Worm (Caenorhabditis elegans) whole organism, early embryonic: ENCODE results near the gene C09F9.2.

Experiments
- B0310.2 ChIP-seq: sonication (generic microtip); optimal IDR thresholded peaks from 2 replicates; lab custom pipeline; 2016; ENCODE audit warnings: mild to moderate bottlenecking, missing genetic modification characterization, missing compliant biosample characterization
- F13C5.2 ChIP-seq: sonication (generic microtip); optimal IDR thresholded peaks from 2 replicates; lab custom pipeline; 2017; ENCODE audit warnings: mild to moderate bottlenecking, missing genetic modification characterization, inconsistent platforms, missing compliant biosample characterization
- aly-1 ChIP-seq: sonication (generic microtip); optimal IDR thresholded peaks from 2 replicates; lab custom pipeline; 2016; ENCODE audit warnings: missing genetic modification characterization, missing compliant biosample characterization
- ama-1 ChIP-seq: fragments of 150-350 bp; optimal IDR thresholded peaks from 2 replicates; lab custom pipeline; 2014
- ceh-13 ChIP-seq: fragments of 200-800 bp; sonication (Bioruptor generic); optimal IDR thresholded peaks from 2 replicates; lab custom pipeline; 2018; ENCODE audit warnings: mild to moderate bottlenecking, missing genetic modification characterization, missing compliant biosample characterization
- ceh-36 ChIP-seq: sonication (generic microtip); optimal IDR thresholded peaks from 2 replicates; lab custom pipeline; 2016; ENCODE audit warnings: missing genetic modification characterization, inconsistent platforms, missing compliant biosample characterization
- ets-7 ChIP-seq: sonication (generic microtip); optimal IDR thresholded peaks from 2 replicates; lab custom pipeline; 2016; ENCODE audit warnings: missing genotype, missing genetic modification characterization, missing compliant biosample characterization
- flt-1 ChIP-seq: fragments of 200-800 bp; sonication (Bioruptor generic); IDR thresholded peaks from 2 replicates; pipeline ENCODE4 v1.3.6; 2022; ENCODE audit warnings: missing genetic modification characterization, missing compliant biosample characterization
- hmbx-1 ChIP-seq: sonication (generic microtip); optimal IDR thresholded peaks from 2 replicates; lab custom pipeline; 2016; ENCODE audit warnings: mild to moderate bottlenecking, missing genetic modification characterization, missing compliant biosample characterization
- hmg-4 ChIP-seq: fragments of 200-800 bp; sonication (Bioruptor generic); optimal IDR thresholded peaks from 2 replicates; lab custom pipeline; 2018; ENCODE audit warnings: mild to moderate bottlenecking, missing genetic modification characterization, missing compliant biosample characterization
- hnd-1 ChIP-seq: sonication (generic microtip); optimal IDR thresholded peaks from 2 replicates; lab custom pipeline; 2016; ENCODE audit warnings: missing genetic modification characterization, missing compliant biosample characterization
- pes-1 ChIP-seq: fragments of 200-800 bp; sonication (Bioruptor generic); IDR thresholded peaks from 2 replicates; pipeline ENCODE4 v1.3.6; 2022; ENCODE audit warnings: missing genetic modification reagents, missing genetic modification characterization, missing compliant biosample characterization
- scrt-1 ChIP-seq: fragments of 200-800 bp; sonication (Bioruptor generic); IDR thresholded peaks from 2 replicates; pipeline ENCODE4 v1.3.6; 2022; ENCODE audit warnings: missing genetic modification characterization, missing compliant biosample characterization
- sea-1 ChIP-seq: fragments of 200-800 bp; sonication (Bioruptor generic); conservative IDR thresholded peaks from 2 replicates; pipeline ENCODE4 v1.3.6; 2022; ENCODE audit warnings: missing genetic modification characterization, missing compliant biosample characterization
- tbx-11 ChIP-seq: fragments of 200-800 bp; sonication (Bioruptor generic); IDR thresholded peaks from 2 replicates; pipeline ENCODE4 v1.3.6; 2022; ENCODE audit warnings: missing genetic modification characterization, missing compliant biosample characterization
- tbx-37 ChIP-seq: fragments of 200-800 bp; sonication (Bioruptor generic); conservative IDR thresholded peaks from 2 replicates; pipeline ENCODE4 v1.3.6; 2022; ENCODE audit warnings: missing genetic modification reagents, missing genetic modification characterization, missing compliant biosample characterization
- tra-4 ChIP-seq: sonication (generic microtip); optimal IDR thresholded peaks from 2 replicates; lab custom pipeline; 2017; ENCODE audit warnings: missing genetic modification characterization, missing compliant biosample characterization

Gene C09F9.2

DNA sequence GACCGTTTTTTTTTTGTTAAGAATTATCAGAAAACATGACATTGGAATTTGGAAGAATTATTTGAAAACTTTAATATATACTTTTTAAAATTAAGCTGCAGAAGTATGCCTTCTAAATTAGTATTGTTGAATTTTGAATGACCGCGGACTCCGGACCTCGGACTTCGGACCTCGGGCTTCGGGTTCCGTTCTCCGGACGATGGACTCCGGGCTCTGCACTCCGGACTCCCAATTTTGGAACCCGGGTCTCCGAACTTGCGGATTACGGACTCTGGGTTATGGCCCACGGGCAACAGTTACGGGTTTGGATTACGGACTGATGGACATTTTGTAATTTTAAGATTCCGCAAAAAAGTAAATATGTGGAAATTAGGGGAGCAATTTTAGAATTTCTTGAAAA is 21.7 kb upstream of the C09F9.2 start:
- TF ChIP-seq B0310.2 (tag; lab: Kevin White, UChicago) (no peak), F13C5.2 (tag; lab: Kevin White, UChicago) (no peak), pes-1 (GFP tag; lab: Robert Waterston, UW) (no peak), aly-1 (tag; lab: Kevin White, UChicago) (no peak), tbx-11 (no peak), tra-4 (no peak), ceh-36 (tag; lab: Kevin White, UChicago) (no peak), flt-1 (GFP tag; lab: Robert Waterston, UW) (no peak), tbx-37 (no peak), ceh-13 (GFP tag; lab: Kevin White, UChicago) (no peak), hnd-1 (tag; lab: Kevin White, UChicago) (no peak), hmg-4 (no peak), hmbx-1 (tag; lab: Kevin White, UChicago) (no peak), ama-1 (lab: Kevin White, UChicago) (no peak), sea-1 (GFP tag; lab: Robert Waterston, UW) (no peak), ets-7 (tag; lab: Kevin White, UChicago) (no peak), scrt-1 (GFP tag; lab: Robert Waterston, UW) (no peak)

DNA sequence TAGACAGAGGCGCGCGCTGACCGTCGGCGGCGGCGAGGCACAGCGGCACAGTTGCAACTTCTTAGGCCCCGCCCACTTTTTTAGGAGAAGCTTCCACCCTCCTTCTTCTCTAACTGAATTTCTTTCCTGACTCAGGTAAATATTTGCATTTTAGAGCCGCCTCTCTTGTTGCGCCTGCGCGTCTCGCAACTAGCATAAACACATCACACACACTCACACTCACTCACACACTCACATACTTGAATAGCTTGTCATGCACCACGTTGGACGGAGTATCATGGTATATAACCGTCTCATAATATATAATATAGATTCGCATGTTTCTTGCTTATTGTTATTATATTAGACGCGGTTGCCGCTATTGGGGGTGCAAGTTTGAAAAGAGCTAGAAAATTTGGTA is 20.9 kb upstream of the C09F9.2 start, which contains the start of gene unc-52:
Gene unc-52 (minus strand): TSS at position 80 of the 400 bp plus-strand sequence.
- no peak for TF ChIP-seq scrt-1 (GFP tag; lab: Robert Waterston, UW)
- TF ChIP-seq hmg-4 = no peak
- no peak for TF ChIP-seq sea-1 (GFP tag; lab: Robert Waterston, UW)

DNA sequence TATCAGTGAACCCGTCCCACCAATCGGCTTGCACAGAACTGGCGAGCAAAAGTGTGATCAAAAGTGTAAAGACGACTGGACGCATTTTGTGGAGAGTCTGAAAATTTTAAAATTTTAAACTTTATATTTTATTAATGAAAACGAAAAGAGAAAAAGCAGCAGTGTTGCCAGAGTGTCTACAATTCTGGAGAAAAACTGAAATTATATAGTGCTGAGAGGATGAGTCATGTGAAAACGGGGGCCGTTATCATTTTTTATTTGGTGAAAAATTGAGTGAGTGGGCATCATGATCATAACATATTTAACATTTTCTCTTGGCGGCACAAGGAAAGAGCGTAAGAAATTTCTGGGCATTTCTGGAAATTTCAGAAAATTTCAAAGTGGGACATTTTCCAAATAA is 10.1 kb upstream of the C09F9.2 start, which contains the start of gene K02B7.3:
Gene K02B7.3 (minus strand): TSS at position 101 of the 400 bp plus-strand sequence.
- TF ChIP-seq ceh-13 (GFP tag; lab: Kevin White, UChicago) = no peak

DNA sequence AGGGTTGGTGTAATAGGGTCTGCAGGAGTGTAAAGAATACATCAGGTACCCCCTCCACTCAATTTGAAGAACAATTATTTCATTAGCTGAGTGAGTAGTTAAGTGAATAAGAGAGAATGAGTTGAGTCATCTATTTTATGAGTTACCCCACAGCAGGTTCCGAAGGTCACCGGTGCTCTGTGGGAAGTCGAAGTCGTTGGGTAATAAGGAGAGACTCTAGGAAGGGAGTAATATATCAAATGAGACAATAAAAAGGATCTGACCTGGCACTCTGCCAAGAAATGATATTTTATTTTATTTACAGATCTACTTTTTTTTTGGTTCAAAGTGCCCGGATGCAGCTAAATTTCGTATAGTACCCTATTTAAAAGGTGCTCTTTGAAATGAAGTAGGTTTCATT is 7.3 kb upstream of the C09F9.2 start, which contains the start of gene C09F9.1:
Gene C09F9.1 (plus strand): TSS at position 301 of the 400 bp plus-strand sequence.
- TF ChIP-seq ceh-36 (tag; lab: Kevin White, UChicago) (no peak), ceh-13 (GFP tag; lab: Kevin White, UChicago) (no peak), tbx-37 (no peak), ama-1 (lab: Kevin White, UChicago) (no peak), pes-1 (GFP tag; lab: Robert Waterston, UW) (no peak), sea-1 (GFP tag; lab: Robert Waterston, UW) (no peak), aly-1 (tag; lab: Kevin White, UChicago) (no peak), hmg-4 (no peak), B0310.2 (tag; lab: Kevin White, UChicago) (no peak), scrt-1 (GFP tag; lab: Robert Waterston, UW) (no peak), ets-7 (tag; lab: Kevin White, UChicago) (no peak), hmbx-1 (tag; lab: Kevin White, UChicago) (no peak), tra-4 (no peak)

DNA sequence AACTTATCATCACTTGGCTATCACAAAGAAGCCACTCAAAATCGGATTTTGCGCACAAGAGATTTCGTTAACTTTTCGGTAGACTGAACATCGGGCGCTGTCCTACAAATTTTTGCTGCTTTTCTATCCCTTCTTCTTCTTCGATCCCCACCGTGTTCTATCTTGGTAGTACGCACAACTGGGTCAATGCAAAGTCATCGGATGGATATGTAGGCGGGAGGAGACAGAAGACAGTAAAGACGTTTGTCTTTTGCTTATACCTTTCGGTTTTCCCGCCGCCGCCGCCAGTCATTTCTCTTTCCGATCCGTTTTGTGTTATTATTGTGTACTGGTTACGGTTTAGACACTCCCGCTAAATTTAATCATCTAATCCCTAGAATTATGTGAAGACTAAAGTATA is 5.2 kb upstream of the C09F9.2 start:
- TF ChIP-seq aly-1 (tag; lab: Kevin White, UChicago) (no peak), ceh-36 (tag; lab: Kevin White, UChicago) (no peak), ama-1 (lab: Kevin White, UChicago) (no peak), scrt-1 (GFP tag; lab: Robert Waterston, UW) (no peak)

DNA sequence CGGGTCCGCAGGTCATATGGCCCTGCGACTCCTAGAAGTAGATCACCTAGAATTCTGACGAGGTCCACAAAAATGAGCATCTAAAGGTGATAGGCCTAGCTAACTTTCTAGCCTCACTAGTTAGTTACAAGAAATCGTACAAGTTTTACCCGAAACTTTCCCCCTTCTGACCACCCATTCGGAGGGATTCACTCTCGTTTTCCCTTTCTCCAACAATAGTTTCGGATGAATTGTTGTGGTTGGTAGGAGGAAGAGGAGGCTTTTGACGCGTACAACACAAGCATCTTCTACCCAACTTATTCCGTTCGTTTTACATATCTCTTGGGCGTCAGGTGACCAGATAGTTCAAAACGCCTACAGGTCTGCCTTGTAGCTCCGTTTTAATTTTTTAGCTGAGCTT is 3.7 kb upstream of the C09F9.2 start:
- TF ChIP-seq hmg-4 (no peak), hnd-1 (tag; lab: Kevin White, UChicago) (no peak), ets-7 (tag; lab: Kevin White, UChicago) (no peak), ama-1 (lab: Kevin White, UChicago) (no peak), ceh-13 (GFP tag; lab: Kevin White, UChicago) (no peak), ceh-36 (tag; lab: Kevin White, UChicago) (no peak), tbx-11 (no peak), tbx-37 (no peak), flt-1 (GFP tag; lab: Robert Waterston, UW) (no peak), B0310.2 (tag; lab: Kevin White, UChicago) (no peak), pes-1 (GFP tag; lab: Robert Waterston, UW) (no peak), sea-1 (GFP tag; lab: Robert Waterston, UW) (no peak), hmbx-1 (tag; lab: Kevin White, UChicago) (no peak)

DNA sequence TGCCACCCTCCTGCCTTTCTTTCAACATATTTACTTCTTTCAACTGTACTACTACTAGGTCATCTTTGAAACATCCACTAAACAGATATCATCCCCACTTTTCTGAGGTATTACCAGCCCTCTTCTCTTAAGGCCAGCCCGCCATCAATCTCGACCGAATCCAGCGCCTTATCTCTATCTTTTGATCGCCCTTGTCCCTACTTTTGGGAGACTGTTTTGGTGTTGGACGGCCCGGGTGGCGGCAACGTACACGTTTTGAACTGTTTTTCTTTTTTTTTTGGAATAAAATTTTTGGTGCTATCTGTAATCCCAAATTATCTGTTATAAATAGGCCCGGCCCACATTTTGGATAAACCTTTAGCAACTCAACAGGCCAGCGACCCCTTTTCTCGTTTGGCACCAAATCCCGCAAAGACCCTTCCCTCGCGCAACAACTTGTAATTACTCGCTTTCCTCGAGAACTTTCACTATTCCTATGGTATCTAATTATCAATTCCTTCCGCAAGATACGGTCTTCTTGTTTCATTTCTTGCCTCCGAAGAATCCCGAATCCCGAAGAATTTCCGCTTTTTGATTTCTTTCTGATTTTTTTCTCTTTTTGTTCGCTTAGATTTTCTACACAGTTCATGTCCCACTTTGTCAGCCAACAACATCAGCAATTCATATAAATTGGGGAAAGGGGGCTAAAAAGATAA is 1.9 kb upstream of the C09F9.2 start:
- TF ChIP-seq tbx-11 = no peak
- TF ChIP-seq hmbx-1 (tag; lab: Kevin White, UChicago) = no peak
- no peak for TF ChIP-seq ets-7 (tag; lab: Kevin White, UChicago)
- no peak for TF ChIP-seq B0310.2 (tag; lab: Kevin White, UChicago)
- no peak for TF ChIP-seq tbx-37
- no peak for TF ChIP-seq scrt-1 (GFP tag; lab: Robert Waterston, UW)
- no peak for TF ChIP-seq pes-1 (GFP tag; lab: Robert Waterston, UW)
- TF ChIP-seq F13C5.2 (tag; lab: Kevin White, UChicago) = no peak
- TF ChIP-seq ceh-13 (GFP tag; lab: Kevin White, UChicago) = no peak
- no peak for TF ChIP-seq tra-4
- TF ChIP-seq hnd-1 (tag; lab: Kevin White, UChicago) = no peak
- no peak for TF ChIP-seq ama-1 (lab: Kevin White, UChicago)
- no peak for TF ChIP-seq aly-1 (tag; lab: Kevin White, UChicago)
- TF ChIP-seq flt-1 (GFP tag; lab: Robert Waterston, UW) = no peak
- TF ChIP-seq hmg-4 = no peak
- TF ChIP-seq sea-1 (GFP tag; lab: Robert Waterston, UW) = no peak
- TF ChIP-seq ceh-36 (tag; lab: Kevin White, UChicago) = no peak
